Fruit fly (Drosophila melanogaster) whole organism, prepupa: ENCODE data around the gene Psf1.
"Not testable (repeated sequence)": the region's sequence is repeated elsewhere in the genome, so short reads cannot be mapped to it uniquely, and the experiment has no call there.

Experiments
- Blimp-1 ChIP-seq: fragments of 200-800 bp; sonication (Bioruptor generic); optimal IDR thresholded peaks from 3 replicates; lab custom pipeline; 2017; ENCODE audit warnings: missing biosample characterization, missing genetic modification characterization, mild to moderate bottlenecking, moderate library complexity, missing genetic modification reagents
- CG10631 ChIP-seq: fragments of 200-800 bp; sonication (Bioruptor generic); optimal IDR thresholded peaks from 2 replicates; lab custom pipeline; 2016; ENCODE audit warnings: missing biosample characterization, missing genetic modification characterization
- CG10669 ChIP-seq: fragments of 200-800 bp; sonication (Bioruptor generic); optimal IDR thresholded peaks from 3 replicates; lab custom pipeline; 2018; ENCODE audit warnings: missing biosample characterization, mild to moderate bottlenecking, missing genetic modification characterization, moderate library complexity
- CG11294 ChIP-seq: fragments of 200-800 bp; sonication (Bioruptor generic); IDR thresholded peaks from 2 replicates; pipeline ENCODE4 v1.3.6; 2022; ENCODE audit warnings: missing biosample characterization, missing genetic modification characterization
- CG11762 ChIP-seq: fragments of 200-800 bp; sonication (Bioruptor generic); optimal IDR thresholded peaks from 3 replicates; lab custom pipeline; 2016; ENCODE audit warnings: missing biosample characterization, missing genetic modification characterization; ENCODE audit not compliant: insufficient read depth
- CG11902 ChIP-seq: fragments of 200-800 bp; sonication (Bioruptor generic); optimal IDR thresholded peaks from 3 replicates; lab custom pipeline; 2016; ENCODE audit warnings: missing biosample characterization, missing genetic modification characterization
- CG1621 ChIP-seq: fragments of 200-800 bp; sonication (Bioruptor generic); optimal IDR thresholded peaks from 3 replicates; lab custom pipeline; 2018; ENCODE audit warnings: missing biosample characterization, mild to moderate bottlenecking, missing genetic modification characterization
- CG3032 ChIP-seq: fragments of 200-800 bp; optimal IDR thresholded peaks from 2 replicates; lab custom pipeline; 2019; ENCODE audit warnings: missing biosample characterization, mild to moderate bottlenecking, missing genetic modification characterization, moderate library complexity
- CG32006 ChIP-seq: fragments of 200-800 bp; sonication (Bioruptor generic); optimal IDR thresholded peaks from 3 replicates; lab custom pipeline; 2017; ENCODE audit warnings: missing biosample characterization, mild to moderate bottlenecking, missing genetic modification characterization
- CG34406 ChIP-seq: fragments of 200-800 bp; sonication (Bioruptor generic); optimal IDR thresholded peaks from 3 replicates; lab custom pipeline; 2016; ENCODE audit warnings: missing biosample characterization, missing genetic modification characterization
- CG3919 ChIP-seq: fragments of 200-800 bp; sonication (Bioruptor generic); optimal IDR thresholded peaks from 3 replicates; lab custom pipeline; 2016; ENCODE audit warnings: missing biosample characterization, missing genetic modification characterization
- CG6276 ChIP-seq: fragments of 200-800 bp; sonication (Bioruptor generic); optimal IDR thresholded peaks from 2 replicates; lab custom pipeline; 2017; ENCODE audit warnings: missing biosample characterization, mild to moderate bottlenecking, missing genetic modification characterization
- CG6808 ChIP-seq: fragments of 200-800 bp; sonication (Bioruptor generic); optimal IDR thresholded peaks from 3 replicates; lab custom pipeline; 2017; ENCODE audit warnings: missing biosample characterization, missing genetic modification characterization, mild to moderate bottlenecking, moderate library complexity, missing genetic modification reagents
- CG6854 ChIP-seq: fragments of 200-800 bp; sonication (Bioruptor generic); optimal IDR thresholded peaks from 2 replicates; lab custom pipeline; 2017; ENCODE audit warnings: missing biosample characterization, mild to moderate bottlenecking, missing genetic modification characterization
- CG7368 ChIP-seq: fragments of 200-800 bp; sonication (Bioruptor generic); optimal IDR thresholded peaks from 3 replicates; lab custom pipeline; 2016; ENCODE audit warnings: missing biosample characterization, missing genetic modification characterization
- CG8119 ChIP-seq: fragments of 200-800 bp; sonication (Bioruptor generic); IDR thresholded peaks from 3 replicates; pipeline ENCODE4 v1.3.6; 2022; ENCODE audit warnings: missing biosample characterization, missing genetic modification characterization
- CG9139 ChIP-seq: fragments of 200-800 bp; sonication (Bioruptor generic); optimal IDR thresholded peaks from 3 replicates; lab custom pipeline; 2017; ENCODE audit warnings: missing biosample characterization, mild to moderate bottlenecking, missing genetic modification characterization
- Eip75B ChIP-seq: fragments of 200-800 bp; sonication (Bioruptor generic); optimal IDR thresholded peaks from 3 replicates; lab custom pipeline; 2016; ENCODE audit warnings: missing biosample characterization, missing genetic modification characterization
- Eip78C ChIP-seq: fragments of 200-800 bp; sonication (Bioruptor generic); peaks from one replicate; lab custom pipeline; 2016; ENCODE audit warnings: missing biosample characterization, missing genetic modification characterization
- Eip93F ChIP-seq: fragments of 200-800 bp; sonication (Bioruptor generic); optimal IDR thresholded peaks from 2 replicates; lab custom pipeline; 2016; ENCODE audit warnings: missing biosample characterization, mild to moderate bottlenecking, missing genetic modification characterization
- Ets21C ChIP-seq: fragments of 200-800 bp; sonication (Bioruptor generic); optimal IDR thresholded peaks from 3 replicates; lab custom pipeline; 2016; ENCODE audit warnings: missing biosample characterization, missing genetic modification characterization
- Ets96B ChIP-seq: fragments of 200-800 bp; optimal IDR thresholded peaks from 2 replicates; lab custom pipeline; 2019; ENCODE audit warnings: missing biosample characterization, mild to moderate bottlenecking, missing genetic modification characterization, moderate library complexity
- Gug ChIP-seq: fragments of 200-800 bp; sonication (Bioruptor generic); IDR thresholded peaks from 2 replicates; pipeline ENCODE4 v1.3.6; 2022; ENCODE audit warnings: missing biosample characterization, missing genetic modification characterization
- Hr38 ChIP-seq: sonication (Bioruptor generic); optimal IDR thresholded peaks from 2 replicates; lab custom pipeline; 2016; ENCODE audit warnings: missing biosample characterization, missing genetic modification characterization
- Hr39 ChIP-seq: fragments of 200-800 bp; sonication (Bioruptor generic); optimal IDR thresholded peaks from 2 replicates; lab custom pipeline; 2016; ENCODE audit warnings: missing biosample characterization, missing genetic modification characterization
- Lpt ChIP-seq: fragments of 200-800 bp; sonication (Bioruptor generic); optimal IDR thresholded peaks from 3 replicates; lab custom pipeline; 2016; ENCODE audit warnings: missing biosample characterization, missing genetic modification characterization
- Smox ChIP-seq: fragments of 200-800 bp; sonication (Bioruptor generic); optimal IDR thresholded peaks from 3 replicates; lab custom pipeline; 2016; ENCODE audit warnings: missing biosample characterization, missing genetic modification characterization
- Sox14 ChIP-seq: fragments of 200-800 bp; sonication (Bioruptor generic); optimal IDR thresholded peaks from 3 replicates; lab custom pipeline; 2016; ENCODE audit warnings: missing biosample characterization, missing genetic modification characterization
- achi ChIP-seq: fragments of 200-800 bp; sonication (Bioruptor generic); optimal IDR thresholded peaks from 3 replicates; lab custom pipeline; 2016; ENCODE audit warnings: missing biosample characterization, missing genetic modification characterization
- cyc ChIP-seq: fragments of 200-800 bp; sonication (Bioruptor generic); optimal IDR thresholded peaks from 3 replicates; lab custom pipeline; 2016; ENCODE audit warnings: missing biosample characterization, missing genetic modification characterization
- dac ChIP-seq: fragments of 200-800 bp; sonication (Bioruptor generic); optimal IDR thresholded peaks from 2 replicates; lab custom pipeline; 2017; ENCODE audit warnings: missing biosample characterization, mild to moderate bottlenecking, missing genetic modification characterization
- dsx ChIP-seq: fragments of 200-800 bp; optimal IDR thresholded peaks from 3 replicates; lab custom pipeline; 2019; ENCODE audit warnings: missing biosample characterization, mild to moderate bottlenecking, missing genetic modification characterization, moderate library complexity; ENCODE audit not compliant: poor library complexity, severe bottlenecking
- esn ChIP-seq: fragments of 200-800 bp; sonication (Bioruptor generic); optimal IDR thresholded peaks from 2 replicates; lab custom pipeline; 2016; ENCODE audit warnings: missing biosample characterization, mild to moderate bottlenecking, missing genetic modification characterization, moderate library complexity
- fd59A ChIP-seq: fragments of 200-800 bp; sonication (Bioruptor generic); optimal IDR thresholded peaks from 2 replicates; lab custom pipeline; 2017; ENCODE audit warnings: missing biosample characterization, mild to moderate bottlenecking, missing genetic modification characterization, missing genetic modification reagents
- fkh ChIP-seq: fragments of 200-800 bp; sonication (Bioruptor generic); optimal IDR thresholded peaks from 3 replicates; lab custom pipeline; 2017; ENCODE audit warnings: missing biosample characterization, mild to moderate bottlenecking, missing genetic modification characterization, moderate library complexity
- net ChIP-seq: fragments of 200-800 bp; sonication (Bioruptor generic); optimal IDR thresholded peaks from 3 replicates; lab custom pipeline; 2016; ENCODE audit warnings: missing biosample characterization, missing genetic modification characterization
- vri ChIP-seq: fragments of 200-800 bp; sonication (Bioruptor generic); optimal IDR thresholded peaks from 3 replicates; lab custom pipeline; 2016; ENCODE audit warnings: missing biosample characterization, mild to moderate bottlenecking, missing genetic modification characterization

The Psf1 gene

DNA sequence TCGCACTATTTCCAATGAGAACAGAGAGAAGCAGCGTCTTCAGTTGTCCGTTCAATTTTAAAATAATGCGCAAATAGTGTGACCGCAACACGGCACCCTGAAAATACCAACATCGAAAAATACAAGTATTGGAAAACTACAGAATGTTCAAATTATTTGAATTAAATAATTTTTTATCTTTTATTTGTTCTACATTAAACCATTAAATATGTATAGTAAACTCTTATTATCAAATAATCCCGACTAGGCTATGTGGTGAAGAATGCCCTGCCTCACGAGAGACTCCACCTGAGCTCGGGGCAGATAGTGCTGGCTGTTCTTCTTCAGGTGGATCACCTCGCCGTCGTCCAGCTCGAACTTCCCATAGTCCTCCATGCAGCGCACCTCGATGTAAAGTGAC is 654 bp downstream of the Psf1 start, which contains the start of gene CG32318:
Gene CG32318, minus strand, starts transcription at position 101 of the 400 bp plus-strand sequence.
- not testable (repeated sequence) for TF ChIP-seq CG3032 (tag; lab: Kevin White, UChicago); dsx; fd59A

DNA sequence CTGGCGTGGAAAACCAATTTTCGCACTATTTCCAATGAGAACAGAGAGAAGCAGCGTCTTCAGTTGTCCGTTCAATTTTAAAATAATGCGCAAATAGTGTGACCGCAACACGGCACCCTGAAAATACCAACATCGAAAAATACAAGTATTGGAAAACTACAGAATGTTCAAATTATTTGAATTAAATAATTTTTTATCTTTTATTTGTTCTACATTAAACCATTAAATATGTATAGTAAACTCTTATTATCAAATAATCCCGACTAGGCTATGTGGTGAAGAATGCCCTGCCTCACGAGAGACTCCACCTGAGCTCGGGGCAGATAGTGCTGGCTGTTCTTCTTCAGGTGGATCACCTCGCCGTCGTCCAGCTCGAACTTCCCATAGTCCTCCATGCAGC is 1.7 kb downstream of the Psf1 start, which contains the start of gene Klp61F:
Gene Klp61F, minus strand, starts transcription at position 101 of the 400 bp plus-strand sequence.
- TF ChIP-seq CG3032 (tag; lab: Kevin White, UChicago); CG8119 (GFP tag; lab: Robert Waterston, UW); dac (GFP tag; lab: Kevin White, UChicago): not testable (repeated sequence)

DNA sequence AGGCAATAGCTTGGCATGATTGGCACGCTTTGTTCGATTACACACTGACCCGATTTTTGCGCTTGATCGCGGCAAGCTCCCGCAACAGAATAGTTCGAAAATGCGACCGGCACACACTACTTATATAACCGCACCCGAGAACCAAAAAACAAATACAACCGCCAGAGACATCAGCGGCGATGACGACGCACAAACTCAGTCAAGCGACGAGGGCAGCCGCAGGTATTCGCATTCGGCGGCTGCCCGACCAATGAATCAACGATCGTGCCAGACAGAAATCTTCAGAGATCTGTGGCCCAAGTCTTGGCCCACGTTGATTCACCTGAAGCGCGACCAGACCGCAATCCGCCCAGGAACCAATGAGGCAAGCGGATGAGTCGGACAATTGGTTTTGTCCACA is 9.3 kb downstream of the Psf1 start, which contains the start of gene CG9192:
Gene CG9192, minus strand, starts transcription at position 101 of the 400 bp plus-strand sequence.
- TF ChIP-seq CG7368 (GFP tag; lab: Kevin White, UChicago) (no peak), CG3919 (GFP tag; lab: Kevin White, UChicago) (no peak), Lpt (no peak), Blimp-1 (GFP tag; lab: Kevin White, UChicago) (no peak), Hr39 (GFP tag; lab: Kevin White, UChicago) (no peak), cyc (GFP tag; lab: Kevin White, UChicago) (no peak), CG1621 (tag; lab: Kevin White, UChicago) (no peak), Hr38 (GFP tag; lab: Kevin White, UChicago) (no peak), Eip78C (GFP tag; lab: Kevin White, UChicago) (no peak), CG3032 (tag; lab: Kevin White, UChicago) (no peak), Gug (no peak), Ets21C (GFP tag; lab: Kevin White, UChicago) (no peak), Sox14 (GFP tag; lab: Kevin White, UChicago) (no peak), CG9139 (GFP tag; lab: Kevin White, UChicago) (no peak), net (no peak)

DNA sequence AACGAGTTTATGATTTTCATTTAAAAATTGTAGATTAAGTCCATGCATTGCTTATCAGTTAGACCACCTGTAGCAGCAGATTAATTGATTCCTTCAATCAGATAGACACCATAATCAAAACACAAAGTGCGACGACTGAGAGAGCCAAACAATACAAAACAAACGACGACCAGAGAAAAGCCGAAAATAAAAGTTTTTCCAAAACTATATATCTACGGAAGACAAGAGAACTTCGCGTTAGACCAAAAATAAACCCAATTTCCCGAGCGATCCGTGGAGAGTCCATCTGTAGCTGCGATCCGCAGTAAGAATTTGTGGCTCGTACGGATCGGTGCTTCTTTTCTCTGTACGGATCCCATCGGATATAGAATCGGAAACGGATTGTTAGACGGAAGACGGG is 12.1 kb downstream of the Psf1 start, which contains the start of gene galene:
Gene galene, plus strand, starts transcription at position 301 of the 400 bp plus-strand sequence.
- TF ChIP-seq CG11294 (GFP tag; lab: Robert Waterston, UW) (no peak), CG3032 (tag; lab: Kevin White, UChicago) (no peak), fkh (GFP tag; lab: Kevin White, UChicago) (no peak), CG11762 (GFP tag; lab: Kevin White, UChicago) (no peak), esn (GFP tag; lab: Kevin White, UChicago) (no peak), CG11902 (GFP tag; lab: Kevin White, UChicago) (no peak), Eip78C (GFP tag; lab: Kevin White, UChicago) (no peak), Hr39 (GFP tag; lab: Kevin White, UChicago) (no peak), Eip75B (GFP tag; lab: Kevin White, UChicago) (no peak), vri (GFP tag; lab: Kevin White, UChicago) (no peak), CG34406 (GFP tag; lab: Kevin White, UChicago) (no peak), Smox (GFP tag; lab: Kevin White, UChicago) (no peak), CG3919 (GFP tag; lab: Kevin White, UChicago) (no peak), CG6276 (GFP tag; lab: Kevin White, UChicago) (no peak), cyc (GFP tag; lab: Kevin White, UChicago) (no peak), Sox14 (GFP tag; lab: Kevin White, UChicago) (no peak), Ets96B (tag; lab: Kevin White, UChicago) (no peak), achi (GFP tag; lab: Kevin White, UChicago) (no peak), CG6854 (GFP tag; lab: Kevin White, UChicago) (no peak), CG10631 (no peak)

- TF ChIP-seq Ets21C (GFP tag; lab: Kevin White, UChicago) (no peak), Eip93F (no peak), Gug (no peak), CG32006 (no peak), fd59A (no peak), CG11294 (GFP tag; lab: Robert Waterston, UW) (no peak), CG3919 (GFP tag; lab: Kevin White, UChicago) (no peak), CG10669 (GFP tag; lab: Kevin White, UChicago) (no peak), Hr39 (GFP tag; lab: Kevin White, UChicago) (no peak), net (no peak), CG6808 (GFP tag; lab: Kevin White, UChicago) (no peak), fkh (GFP tag; lab: Kevin White, UChicago) (no peak)
Measured at dm6 chr3L:1233830-1234229, 13.6 kb downstream of the Psf1 start, which contains the start of gene CG33966. TSS of gene CG33966 (plus strand) at chr3L:1234130.
